Fruit fly (Drosophila melanogaster) whole organism, embryonic: ENCODE results near the gene CG11560.
A peak's percentile ranks its signal among the peaks of the same experiment; 100 is the strongest.

ENCODE experiments used
- CG9437 ChIP-seq: fragments of 200-800 bp; sonication (Bioruptor generic); optimal IDR thresholded peaks from 2 replicates; lab custom pipeline; 2018; ENCODE audit warnings: missing biosample characterization, mild to moderate bottlenecking, missing genetic modification characterization
- CG9797 ChIP-seq: fragments of 200-800 bp; sonication (Bioruptor generic); optimal IDR thresholded peaks from 3 replicates; lab custom pipeline; 2018; ENCODE audit warnings: missing biosample characterization, mild to moderate bottlenecking, missing genetic modification characterization
- Fer2 ChIP-seq: fragments of 200-800 bp; sonication (Bioruptor generic); optimal IDR thresholded peaks from 2 replicates; lab custom pipeline; 2018; ENCODE audit warnings: missing biosample characterization, mild to moderate bottlenecking, missing genetic modification characterization, moderate library complexity
- nom ChIP-seq: fragments of 200-800 bp; sonication (Bioruptor generic); optimal IDR thresholded peaks from 2 replicates; lab custom pipeline; 2017; ENCODE audit warnings: missing biosample characterization, missing genetic modification characterization, mild to moderate bottlenecking, moderate library complexity, missing genetic modification reagents
- pan ChIP-seq, 4 experiments: fragments of >200 bp in 3 of 4; fragments of 200-800 bp in 1 of 4; sonication (Bioruptor generic) in 1 of 4; optimal IDR thresholded peaks in 3 of 4; IDR thresholded peaks in 1 of 4; 2 replicates each; pipeline versions ENCODE4 v1.3.6 to Lab custom; 2017 to 2022; ENCODE audit warnings: missing biosample characterization in 2 of 4, missing genetic modification characterization in 2 of 4, mixed read lengths in 1 of 4
- so ChIP-seq: fragments of 200-800 bp; sonication (Bioruptor generic); IDR thresholded peaks from 3 replicates; pipeline ENCODE4 v1.3.6; 2022; ENCODE audit warnings: missing biosample characterization, missing genetic modification characterization

DNA sequence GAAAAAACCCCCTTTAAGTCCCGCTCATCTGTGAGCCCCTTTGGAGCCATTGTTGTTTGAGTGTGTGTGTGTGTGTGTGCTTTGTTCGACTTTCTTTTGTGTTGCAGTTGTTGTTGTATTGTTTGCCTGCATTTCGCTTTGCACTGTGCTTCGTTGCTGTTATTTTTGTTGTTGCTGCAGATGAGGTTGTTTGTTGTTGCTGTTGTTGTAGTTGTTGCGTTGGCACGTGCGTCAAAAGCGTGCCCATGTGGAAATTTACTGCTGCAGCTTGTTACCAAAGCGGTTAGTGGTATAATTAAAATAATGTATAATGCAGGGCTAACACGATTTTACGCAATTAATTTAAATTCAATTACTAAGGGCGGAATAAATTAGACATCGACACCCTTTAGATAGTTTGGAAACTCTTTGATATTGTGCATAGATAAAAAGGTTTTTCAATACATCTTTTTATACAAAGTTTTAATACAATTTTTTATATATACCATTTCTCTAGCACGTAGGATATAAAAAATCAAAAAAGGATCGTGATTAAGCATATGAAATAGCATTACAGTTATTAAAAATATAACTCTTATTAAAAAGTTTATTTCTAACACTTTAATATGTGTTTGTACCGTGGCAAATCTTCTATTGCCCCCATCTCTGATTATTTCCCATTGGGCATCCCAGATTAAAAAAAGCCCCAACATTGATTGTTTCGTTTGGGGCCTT is 29.5 kb upstream of the CG11560 start:
- TF ChIP-seq CG9797 (GFP tag; lab: Kevin White, UChicago) (no peak), nom (peak; percentile 39), pan (optimal IDR thresholded peaks at IDR 0.05; lab: Kevin White, UChicago) (no peak), pan (GFP tag; optimal IDR thresholded peaks at IDR 0.05 in 1 of 2, IDR thresholded peaks at IDR 0.05 in 1 of 2) (no peak), so (GFP tag; lab: Robert Waterston, UW) (no peak), CG9437 (GFP tag; lab: Kevin White, UChicago) (peak; percentile 4), Fer2 (tag; lab: Kevin White, UChicago) (no peak)
